Worm (Caenorhabditis elegans) whole organism, L4/young adult: Measurements from ENCODE around the gene set-13.

ENCODE experiments used
- W03F9.2 ChIP-seq: fragments of 150-350 bp; optimal IDR thresholded peaks from 2 replicates; lab custom pipeline; 2014; ENCODE audit warnings: missing biosample characterization, missing genetic modification characterization
- dao-5 ChIP-seq: sonication (generic microtip); optimal IDR thresholded peaks from 2 replicates; lab custom pipeline; 2016; ENCODE audit warnings: missing genotype, missing genetic modification characterization, moderate library complexity, missing compliant biosample characterization
- him-1 ChIP-seq: sonication (generic microtip); optimal IDR thresholded peaks from 2 replicates; lab custom pipeline; 2016; ENCODE audit warnings: missing genotype, missing genetic modification reagents, missing genetic modification characterization, missing compliant biosample characterization

ce11 chrII:2824169-2824568 is 7.4 kb downstream of the set-13 start, which contains the start of the genes K12H6.4 and K12H6.9:
- TF ChIP-seq him-1 (tag; lab: Kevin White, UChicago) = no peak
- no peak for TF ChIP-seq dao-5 (tag; lab: Kevin White, UChicago)
- TF ChIP-seq W03F9.2 (tag; lab: Kevin White, UChicago) = no peak
